Fruit fly (Drosophila melanogaster) whole organism, embryonic: Measurements from ENCODE around the gene Strip.

Experiments used
- Bgb ChIP-seq: fragments of 200-800 bp; sonication (Bioruptor generic); IDR thresholded peaks from 2 replicates; pipeline ENCODE4 v1.3.6; 2022; ENCODE audit warnings: missing biosample characterization, missing genetic modification characterization; ENCODE audit not compliant: partially characterized antibody
- C15 ChIP-seq: fragments of 200-800 bp; sonication (Bioruptor generic); IDR thresholded peaks from 3 replicates; pipeline ENCODE4 v1.3.6; 2022; ENCODE audit warnings: missing biosample characterization, missing genetic modification characterization
- CG10209 ChIP-seq: fragments of 200-800 bp; sonication (Bioruptor generic); optimal IDR thresholded peaks from 3 replicates; lab custom pipeline; 2017; ENCODE audit warnings: missing biosample characterization, mild to moderate bottlenecking, missing genetic modification characterization, missing genetic modification reagents
- CG10267 ChIP-seq: fragments of 200-800 bp; sonication (Bioruptor generic); optimal IDR thresholded peaks from 2 replicates; lab custom pipeline; 2018; ENCODE audit warnings: missing biosample characterization, mild to moderate bottlenecking, missing genetic modification characterization, moderate library complexity
- CG10462 ChIP-seq: fragments of 200-800 bp; sonication (Bioruptor generic); optimal IDR thresholded peaks from 2 replicates; lab custom pipeline; 2016; ENCODE audit warnings: missing biosample characterization, missing genetic modification characterization
- CG12236 ChIP-seq: fragments of 200-800 bp; sonication (Bioruptor generic); optimal IDR thresholded peaks from 2 replicates; lab custom pipeline; 2016; ENCODE audit warnings: missing biosample characterization, missing genetic modification characterization
- CG17361 ChIP-seq: fragments of 200-800 bp; sonication (Bioruptor generic); IDR thresholded peaks from 3 replicates; pipeline ENCODE4 v1.3.6; 2022; ENCODE audit warnings: missing biosample characterization, missing genetic modification characterization
- CG2199 ChIP-seq: fragments of 200-800 bp; sonication (Bioruptor generic); IDR thresholded peaks from 3 replicates; pipeline ENCODE4 v1.3.6; 2022; ENCODE audit warnings: missing biosample characterization, missing genetic modification characterization
- CG4360 ChIP-seq: fragments of 200-800 bp; sonication (Bioruptor generic); IDR thresholded peaks from 2 replicates; pipeline ENCODE4 v1.3.6; 2022; ENCODE audit warnings: missing biosample characterization, missing genetic modification characterization
- CG4707 ChIP-seq: fragments of 200-800 bp; sonication (Bioruptor generic); optimal IDR thresholded peaks from 2 replicates; lab custom pipeline; 2018; ENCODE audit warnings: missing biosample characterization, mild to moderate bottlenecking, missing genetic modification characterization, moderate library complexity
- CG4820 ChIP-seq: fragments of 200-800 bp; sonication (Bioruptor generic); optimal IDR thresholded peaks from 3 replicates; lab custom pipeline; 2016; ENCODE audit warnings: missing biosample characterization, missing genetic modification characterization
- CG7357 ChIP-seq: fragments of 200-800 bp; sonication (Bioruptor generic); IDR thresholded peaks from 3 replicates; pipeline ENCODE4 v1.3.6; 2022; ENCODE audit warnings: missing biosample characterization, missing genetic modification characterization
- CG7556 ChIP-seq: fragments of 200-800 bp; sonication (Bioruptor generic); optimal IDR thresholded peaks from 2 replicates; lab custom pipeline; 2017; ENCODE audit warnings: missing biosample characterization, mild to moderate bottlenecking, missing genetic modification characterization
- CG7839 ChIP-seq: fragments of 200-800 bp; sonication (Bioruptor generic); optimal IDR thresholded peaks from 3 replicates; lab custom pipeline; 2018; ENCODE audit warnings: missing biosample characterization, mild to moderate bottlenecking, missing genetic modification characterization, moderate library complexity
- CG9437 ChIP-seq: fragments of 200-800 bp; sonication (Bioruptor generic); optimal IDR thresholded peaks from 2 replicates; lab custom pipeline; 2018; ENCODE audit warnings: missing biosample characterization, mild to moderate bottlenecking, missing genetic modification characterization
- CG9932 ChIP-seq: fragments of 200-800 bp; sonication (Bioruptor generic); IDR thresholded peaks from 2 replicates; pipeline ENCODE4 v1.3.6; 2022; ENCODE audit warnings: missing biosample characterization, missing genetic modification characterization
- Chrac-16 ChIP-seq: fragments of 200-800 bp; sonication (Bioruptor generic); optimal IDR thresholded peaks from 3 replicates; lab custom pipeline; 2016; ENCODE audit warnings: missing biosample characterization, missing genetic modification characterization
- E2f2 ChIP-seq: fragments of 200-800 bp; sonication (Bioruptor generic); IDR thresholded peaks from 2 replicates; pipeline ENCODE4 v1.3.6; 2022; ENCODE audit warnings: missing biosample characterization, missing genetic modification characterization
- Eip74EF ChIP-seq, 2 experiments: fragments of 200-800 bp in 1 of 2; fragments of >200 bp in 1 of 2; sonication (Bioruptor generic) in 1 of 2; optimal IDR thresholded peaks; 2 replicates each; lab custom pipeline; 2017 to 2019; ENCODE audit warnings: missing biosample characterization in 2 of 2, missing genetic modification characterization in 2 of 2, mild to moderate bottlenecking in 1 of 2, moderate library complexity in 1 of 2
- GATAe ChIP-seq: fragments of 200-800 bp; sonication (Bioruptor generic); conservative IDR thresholded peaks from 2 replicates; pipeline ENCODE4 v1.3.6; 2022; ENCODE audit warnings: missing biosample characterization, missing genetic modification characterization
- H2.0 ChIP-seq: fragments of 200-800 bp; sonication (Bioruptor generic); IDR thresholded peaks from 2 replicates; pipeline ENCODE4 v1.3.6; 2022; ENCODE audit warnings: missing biosample characterization, missing genetic modification characterization
- HHEX ChIP-seq: fragments of 200-800 bp; sonication (Bioruptor generic); optimal IDR thresholded peaks from 3 replicates; lab custom pipeline; 2017; ENCODE audit warnings: missing biosample characterization, mild to moderate bottlenecking, missing genetic modification characterization, missing genetic modification reagents
- Hey ChIP-seq: fragments of 200-800 bp; sonication (Bioruptor generic); optimal IDR thresholded peaks from 3 replicates; lab custom pipeline; 2018; ENCODE audit warnings: missing biosample characterization, mild to moderate bottlenecking, missing genetic modification characterization
- Hmx ChIP-seq: fragments of 200-800 bp; sonication (Bioruptor generic); optimal IDR thresholded peaks from 2 replicates; lab custom pipeline; 2016; ENCODE audit warnings: missing biosample characterization, missing genetic modification characterization
- Med ChIP-seq: fragments of 200-800 bp; sonication (Bioruptor generic); peaks from one replicate; lab custom pipeline; 2016; ENCODE audit warnings: missing biosample characterization, missing genetic modification characterization, mild to moderate bottlenecking, inconsistent platforms, moderate library complexity
- Mrtf ChIP-seq: fragments of 200-800 bp; sonication (Bioruptor generic); IDR thresholded peaks from 3 replicates; pipeline ENCODE4 v1.3.6; 2022; ENCODE audit warnings: missing biosample characterization, missing genetic modification characterization
- Neu2 ChIP-seq: fragments of 200-800 bp; sonication (Bioruptor generic); optimal IDR thresholded peaks from 3 replicates; lab custom pipeline; 2016; ENCODE audit warnings: missing biosample characterization, missing genetic modification characterization, borderline replicate concordance
- Nf-YC ChIP-seq: fragments of 200-800 bp; optimal IDR thresholded peaks from 3 replicates; lab custom pipeline; 2019; ENCODE audit warnings: missing biosample characterization, mild to moderate bottlenecking, missing genetic modification characterization, moderate library complexity
- Oli ChIP-seq: fragments of 200-800 bp; sonication (Bioruptor generic); optimal IDR thresholded peaks from 2 replicates; lab custom pipeline; 2018; ENCODE audit warnings: missing biosample characterization, mild to moderate bottlenecking, missing genetic modification characterization, moderate library complexity
- Scr ChIP-seq: fragments of 200-800 bp; sonication (Bioruptor generic); IDR thresholded peaks from 2 replicates; pipeline ENCODE4 v1.3.6; 2022; ENCODE audit warnings: missing biosample characterization, missing genetic modification characterization; ENCODE audit not compliant: partially characterized antibody
- Side ChIP-seq: fragments of 200-800 bp; sonication (Bioruptor generic); optimal IDR thresholded peaks from 2 replicates; lab custom pipeline; 2016; ENCODE audit warnings: missing biosample characterization, missing genetic modification characterization
- ara ChIP-seq: fragments of 200-800 bp; sonication (Bioruptor generic); IDR thresholded peaks from 2 replicates; pipeline ENCODE4 v1.3.6; 2022; ENCODE audit warnings: missing biosample characterization, missing genetic modification characterization
- bbx ChIP-seq: fragments of 200-800 bp; sonication (Bioruptor generic); IDR thresholded peaks from 2 replicates; pipeline ENCODE4 v1.3.6; 2022; ENCODE audit warnings: missing biosample characterization, missing genetic modification characterization; ENCODE audit not compliant: partially characterized antibody
- bigmax ChIP-seq: fragments of 200-800 bp; sonication (Bioruptor generic); optimal IDR thresholded peaks from 2 replicates; lab custom pipeline; 2018; ENCODE audit warnings: missing biosample characterization, mild to moderate bottlenecking, missing genetic modification characterization
- bowl ChIP-seq: fragments of 200-800 bp; sonication (Bioruptor generic); IDR thresholded peaks from 2 replicates; pipeline ENCODE4 v1.3.6; 2022; ENCODE audit warnings: missing biosample characterization, missing genetic modification characterization
- chif ChIP-seq, 2 experiments: fragments of 200-800 bp; sonication (Bioruptor generic); optimal IDR thresholded peaks; 3 replicates each; lab custom pipeline; 2016; ENCODE audit warnings: missing biosample characterization in 2 of 2, missing genetic modification characterization in 2 of 2
- corto ChIP-seq: fragments of 200-800 bp; sonication (Bioruptor generic); optimal IDR thresholded peaks from 2 replicates; lab custom pipeline; 2016; ENCODE audit warnings: missing biosample characterization, mild to moderate bottlenecking, missing genetic modification characterization, moderate library complexity
- en ChIP-seq: fragments of 200-800 bp; sonication (Bioruptor generic); optimal IDR thresholded peaks from 2 replicates; lab custom pipeline; 2016; ENCODE audit warnings: missing biosample characterization, missing genetic modification characterization
- fd64A ChIP-seq: fragments of 200-800 bp; sonication (Bioruptor generic); optimal IDR thresholded peaks from 3 replicates; lab custom pipeline; 2018; ENCODE audit warnings: missing biosample characterization, mild to moderate bottlenecking, missing genetic modification characterization
- fru ChIP-seq: fragments of >200 bp; optimal IDR thresholded peaks from 2 replicates; lab custom pipeline; 2017
- mirr ChIP-seq: fragments of 200-800 bp; sonication (Bioruptor generic); optimal IDR thresholded peaks from 3 replicates; lab custom pipeline; 2018; ENCODE audit warnings: missing biosample characterization, mild to moderate bottlenecking, missing genetic modification characterization
- nau ChIP-seq: fragments of 200-800 bp; sonication (Bioruptor generic); optimal IDR thresholded peaks from 3 replicates; lab custom pipeline; 2017; ENCODE audit warnings: missing biosample characterization, mild to moderate bottlenecking, missing genetic modification characterization, missing genetic modification reagents
- otp ChIP-seq: fragments of 200-800 bp; sonication (Bioruptor generic); IDR thresholded peaks from 3 replicates; pipeline ENCODE4, ENCODE4 v1.3.6; 2022; ENCODE audit warnings: missing biosample characterization, missing genetic modification characterization
- rib ChIP-seq: fragments of 200-800 bp; sonication (Bioruptor generic); IDR thresholded peaks from 2 replicates; pipeline ENCODE4 v1.3.6; 2022; ENCODE audit warnings: missing biosample characterization, missing genetic modification characterization
- sim ChIP-seq: fragments of 200-800 bp; sonication (Bioruptor generic); IDR thresholded peaks from 2 replicates; pipeline ENCODE4 v1.3.6; 2022; ENCODE audit warnings: missing biosample characterization, missing genetic modification characterization
- slp2 ChIP-seq: fragments of 200-800 bp; sonication (Bioruptor generic); optimal IDR thresholded peaks from 2 replicates; lab custom pipeline; 2016; ENCODE audit warnings: missing biosample characterization, missing genetic modification characterization
- tx ChIP-seq: fragments of 200-800 bp; sonication (Bioruptor generic); optimal IDR thresholded peaks from 2 replicates; lab custom pipeline; 2016; ENCODE audit warnings: missing biosample characterization, missing genetic modification characterization
- usp ChIP-seq: fragments of >200 bp; optimal IDR thresholded peaks from 2 replicates; lab custom pipeline; 2017; ENCODE audit warnings: missing biosample characterization, missing genetic modification characterization
- vvl ChIP-seq: fragments of 200-800 bp; sonication (Bioruptor generic); IDR thresholded peaks from 2 replicates; pipeline ENCODE4 v1.3.6; 2022; ENCODE audit warnings: missing biosample characterization, missing genetic modification characterization
- z ChIP-seq: fragments of 200-800 bp; sonication (Bioruptor generic); IDR thresholded peaks from 3 replicates; pipeline ENCODE4 v1.3.6; 2022; ENCODE audit warnings: missing biosample characterization, missing genetic modification characterization
- zen ChIP-seq: fragments of 200-800 bp; sonication (Bioruptor generic); optimal IDR thresholded peaks from 3 replicates; lab custom pipeline; 2018; ENCODE audit warnings: missing biosample characterization, mild to moderate bottlenecking, missing genetic modification characterization, moderate library complexity

Strip gene

dm6 chr3L:3307593-3307992 lies 21.1 kb downstream of the Strip start (continued):
- no peak for TF ChIP-seq GATAe (GFP tag; lab: Robert Waterston, UW)
- no peak for TF ChIP-seq CG4707 (GFP tag; lab: Kevin White, UChicago)
- TF ChIP-seq otp (GFP tag; lab: Robert Waterston, UW), result no peak
- TF ChIP-seq CG9932 (GFP tag; lab: Robert Waterston, UW), result no peak
- TF ChIP-seq sim (GFP tag; lab: Robert Waterston, UW), result no peak
- no peak for TF ChIP-seq corto (GFP tag; lab: Kevin White, UChicago)
- TF ChIP-seq en (GFP tag; lab: Kevin White, UChicago), result no peak
- no peak for TF ChIP-seq Mrtf
- no peak for TF ChIP-seq CG9437 (GFP tag; lab: Kevin White, UChicago)
- no peak for TF ChIP-seq rib (GFP tag; lab: Robert Waterston, UW)
- no peak for TF ChIP-seq z (GFP tag; lab: Robert Waterston, UW)
- no peak for TF ChIP-seq CG4360
- no peak for TF ChIP-seq fru
- no peak for TF ChIP-seq tx (GFP tag; lab: Kevin White, UChicago)
- TF ChIP-seq Eip74EF (GFP tag; optimal IDR thresholded peaks at IDR 0.05; lab: Kevin White, UChicago), result no peak
- TF ChIP-seq chif (GFP tag; optimal IDR thresholded peaks at IDR 0.05; lab: Kevin White, UChicago), result no peak
- no peak for TF ChIP-seq Chrac-16 (GFP tag; lab: Kevin White, UChicago)
- TF ChIP-seq zen, result peak; percentile 5
- 0 out of 2 replicates have a peak, but pooled peaks have one; percentile 12 for TF ChIP-seq Bgb (GFP tag; lab: Robert Waterston, UW)
- no peak for TF ChIP-seq CG10462 (GFP tag; lab: Kevin White, UChicago)
- no peak for TF ChIP-seq usp
- TF ChIP-seq Hmx, result no peak
- TF ChIP-seq CG7357 (GFP tag; lab: Robert Waterston, UW), result no peak
- TF ChIP-seq CG7556, result no peak
- no peak for TF ChIP-seq Oli (tag; lab: Kevin White, UChicago)
- 0 out of 2 replicates have a peak, but pooled peaks have one; percentile 6 for TF ChIP-seq E2f2 (GFP tag; lab: Robert Waterston, UW)
- no peak for TF ChIP-seq fd64A (GFP tag; lab: Kevin White, UChicago)
- peak; percentile 65 for TF ChIP-seq Med (GFP tag; lab: Kevin White, UChicago)
- 0 out of 3 replicates have a peak, but pooled peaks have one; percentile 19 for TF ChIP-seq CG2199
- no peak for TF ChIP-seq CG4820 (GFP tag; lab: Kevin White, UChicago)
- no peak for TF ChIP-seq C15 (GFP tag; lab: Robert Waterston, UW)
- no peak for TF ChIP-seq CG10209 (GFP tag; lab: Kevin White, UChicago)
- TF ChIP-seq Neu2 (GFP tag; lab: Kevin White, UChicago), result no peak
- TF ChIP-seq Scr, result no peak
- TF ChIP-seq Hey (tag; lab: Kevin White, UChicago), result no peak
- TF ChIP-seq CG12236 (GFP tag; lab: Kevin White, UChicago), result no peak
- no peak for TF ChIP-seq CG7839 (tag; lab: Kevin White, UChicago)
- no peak for TF ChIP-seq ara (GFP tag; lab: Robert Waterston, UW)
- no peak for TF ChIP-seq nau (GFP tag; lab: Kevin White, UChicago)
- peak; percentile 52 for TF ChIP-seq vvl (GFP tag; lab: Robert Waterston, UW)
- no peak for TF ChIP-seq slp2 (GFP tag; lab: Kevin White, UChicago)
- TF ChIP-seq bbx (GFP tag; lab: Robert Waterston, UW), result peak; percentile 32; the same call in 1 of the 2 replicates
- TF ChIP-seq Nf-YC (tag; lab: Kevin White, UChicago), result peak; percentile 27
- no peak for TF ChIP-seq CG10267
- TF ChIP-seq H2.0, result no peak
- peak; percentile 10 for TF ChIP-seq HHEX
- no peak for TF ChIP-seq CG17361
- no peak for TF ChIP-seq bigmax (GFP tag; lab: Kevin White, UChicago)
- TF ChIP-seq Side, result no peak
- TF ChIP-seq mirr, result no peak
- no peak for TF ChIP-seq bowl
